Worm (Caenorhabditis elegans): ENCODE results near the gene K11H3.8.

The K11H3.8 gene

DNA sequence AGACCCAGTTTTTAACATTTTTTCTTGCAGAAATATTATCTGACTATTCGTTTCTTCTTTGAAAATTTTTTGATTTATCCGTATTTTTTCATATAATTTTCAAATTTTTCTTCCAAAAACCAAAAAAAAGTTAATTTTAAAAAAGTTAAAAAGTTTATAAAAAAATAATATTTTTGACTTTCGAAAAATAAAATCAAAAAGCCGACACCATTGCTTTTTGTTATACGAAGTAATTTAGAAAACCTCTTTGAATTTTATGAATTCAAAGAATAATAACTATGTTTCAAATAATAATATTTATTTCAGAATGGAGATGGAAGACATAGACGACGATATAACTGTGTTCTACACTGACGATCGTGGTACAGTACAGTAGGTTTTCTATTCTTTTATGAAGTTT lies at the start of gene K11H3.8:
TSS of gene K11H3.8 (plus strand) at position 301 of the 400 bp plus-strand sequence.
- TF ChIP-seq R02D3.7 (tag; optimal IDR thresholded peaks at IDR 0.05) (no peak), nhr-237 (tag; optimal IDR thresholded peaks at IDR 0.05) (no peak), elt-2 (tag; optimal IDR thresholded peaks at IDR 0.05) (no peak)

DNA sequence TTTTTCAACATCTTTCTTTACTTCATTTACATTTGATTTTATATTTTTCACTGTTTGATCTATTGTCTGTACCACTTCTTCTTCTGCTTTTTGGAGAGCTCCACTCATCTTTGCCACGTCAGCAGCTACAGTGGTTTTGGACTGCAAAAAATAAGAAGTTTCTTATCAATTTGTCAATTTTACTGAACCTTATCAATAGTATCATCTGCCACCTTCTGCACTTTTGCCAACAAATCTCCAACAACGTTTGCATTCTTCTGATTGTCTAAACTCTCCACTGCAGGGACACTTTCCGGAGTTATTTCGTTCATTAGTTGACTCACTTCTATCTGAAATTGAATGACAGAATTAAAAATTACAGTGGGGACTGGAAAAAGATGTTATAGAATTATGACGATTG lies 48.2 kb upstream of the K11H3.8 start:
- TF ChIP-seq egl-27 (tag; optimal IDR thresholded peaks at IDR 0.05) (no peak), elt-2 (tag; optimal IDR thresholded peaks at IDR 0.05) (peak; percentile 84), pqm-1 (tag; optimal IDR thresholded peaks at IDR 0.05) (peak; percentile 90), pha-4 (tag; optimal IDR thresholded peaks at IDR 0.05) (peak; percentile 37)

DNA sequence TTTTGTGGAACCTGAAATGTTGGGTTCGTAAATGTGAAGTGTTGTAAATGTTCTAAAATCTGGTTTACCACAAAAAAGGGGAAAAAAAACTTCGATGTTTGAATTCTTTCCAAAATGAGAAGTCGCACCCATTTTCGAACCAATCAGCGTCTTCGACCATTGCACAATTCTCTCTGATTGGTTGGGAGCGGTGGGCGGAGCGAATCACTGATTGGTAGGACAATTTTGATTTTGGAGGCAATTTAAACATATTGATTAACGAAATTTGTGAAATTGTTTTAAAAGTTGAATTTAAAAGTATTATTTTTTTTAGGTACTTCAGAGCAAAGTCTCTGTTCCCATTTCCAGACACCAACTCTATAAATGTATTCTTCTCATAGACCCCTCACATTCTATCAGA lies 45.9 kb upstream of the K11H3.8 start:
- no peak for TF ChIP-seq jun-1 (tag; optimal IDR thresholded peaks at IDR 0.05)
- peak; percentile 83 for TF ChIP-seq nfya-1 (tag; optimal IDR thresholded peaks at IDR 0.05; ENCODE audit: insufficient read depth)

DNA sequence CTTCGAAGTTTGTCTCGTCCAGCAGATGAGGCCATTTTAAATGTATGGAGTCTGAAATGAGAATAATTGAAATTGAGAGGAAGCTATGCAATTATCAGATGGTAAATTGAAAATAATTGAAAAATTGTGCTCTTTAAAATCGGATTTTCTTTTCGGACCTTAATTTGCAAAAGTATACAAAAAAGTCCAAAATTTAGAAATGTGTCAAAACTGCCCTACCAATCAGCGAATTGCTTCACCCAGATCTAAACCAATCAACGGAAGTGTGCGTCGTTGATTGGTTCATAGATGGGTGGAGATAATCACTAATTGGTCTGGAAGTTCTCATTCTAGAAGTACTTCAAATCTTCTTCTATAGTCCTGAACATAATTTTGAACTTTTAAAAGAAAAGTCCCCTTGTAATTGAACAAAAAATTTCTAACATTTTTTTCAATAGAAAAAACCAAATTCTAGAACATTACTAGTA lies 45.3 kb upstream of the K11H3.8 start, which contains the start of gene R10E11.5:
TSS of gene R10E11.5 (minus strand) at position 51 of the 467 bp plus-strand sequence.
- TF ChIP-seq unc-39 (tag; optimal IDR thresholded peaks at IDR 0.05) (no peak), nfya-1 (tag; optimal IDR thresholded peaks at IDR 0.05; ENCODE audit: insufficient read depth) (peak; percentile 70)

DNA sequence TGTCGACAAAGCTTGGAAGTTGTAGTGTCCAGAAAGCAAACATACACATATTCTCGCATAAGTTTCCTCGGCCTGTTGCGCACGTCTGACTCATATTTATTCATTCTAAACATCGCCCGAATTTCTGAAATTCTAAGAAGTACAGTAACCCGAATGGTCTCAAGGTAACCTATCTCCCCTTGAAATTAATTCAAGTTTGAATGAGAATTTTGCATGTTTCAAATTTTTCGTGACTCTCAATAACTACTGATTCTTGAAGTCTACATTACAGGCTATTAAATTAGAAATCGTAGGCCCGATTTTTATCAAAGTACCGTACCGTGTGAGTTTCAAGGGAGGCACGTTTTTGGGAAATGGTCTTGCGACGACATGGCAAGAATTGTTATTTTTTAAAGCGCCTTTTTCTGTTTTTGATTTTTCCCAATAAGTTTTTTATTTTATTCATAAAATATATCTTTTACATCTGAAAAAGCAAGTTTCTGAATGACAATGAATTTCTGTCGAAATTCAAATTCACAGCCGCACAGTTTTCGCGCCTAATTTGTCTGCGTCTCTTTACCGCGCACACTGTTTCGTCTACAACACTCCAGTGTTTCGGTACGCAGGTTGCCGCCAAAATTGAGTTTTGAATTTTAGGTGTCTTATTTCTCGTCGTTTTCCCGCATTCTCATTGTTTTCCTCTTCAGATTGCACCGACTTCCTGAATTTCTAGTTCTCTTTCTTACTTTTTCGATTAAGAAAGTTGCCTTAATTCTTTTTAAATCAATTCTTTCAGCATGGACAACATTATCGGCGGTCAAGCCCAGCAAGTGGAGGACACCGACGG lies 41.2 kb upstream of the K11H3.8 start, which contains the start of the genes R10E11.9 and mcm-6:
TSS of gene R10E11.9 (minus strand) at position 51 of the 826 bp plus-strand sequence.
TSS of gene mcm-6 (plus strand) at position 776 of the 826 bp plus-strand sequence.
- peak; percentile 18 for TF ChIP-seq nfya-1 (tag; optimal IDR thresholded peaks at IDR 0.05; ENCODE audit: insufficient read depth)
- TF ChIP-seq nhr-76 (tag; optimal IDR thresholded peaks at IDR 0.05): no peak
- TF ChIP-seq R02D3.7 (tag; optimal IDR thresholded peaks at IDR 0.05): no peak
- TF ChIP-seq tbx-2 (tag; optimal IDR thresholded peaks at IDR 0.05): no peak
- no peak for TF ChIP-seq mml-1 (tag; optimal IDR thresholded peaks at IDR 0.05)
- TF ChIP-seq nhr-25 (tag; optimal IDR thresholded peaks at IDR 0.05): peak; percentile 72
- no peak for TF ChIP-seq lin-15B (tag; optimal IDR thresholded peaks at IDR 0.05)
- TF ChIP-seq ztf-4 (tag; optimal IDR thresholded peaks at IDR 0.05): no peak
- no peak for TF ChIP-seq unc-39 (tag; optimal IDR thresholded peaks at IDR 0.05)
- no peak for TF ChIP-seq daf-12 (tag; optimal IDR thresholded peaks at IDR 0.05)
- TF ChIP-seq fkh-10 (GFP tag; optimal IDR thresholded peaks at IDR 0.05): no peak
- TF ChIP-seq ZK546.5 (tag; optimal IDR thresholded peaks at IDR 0.05): no peak

DNA sequence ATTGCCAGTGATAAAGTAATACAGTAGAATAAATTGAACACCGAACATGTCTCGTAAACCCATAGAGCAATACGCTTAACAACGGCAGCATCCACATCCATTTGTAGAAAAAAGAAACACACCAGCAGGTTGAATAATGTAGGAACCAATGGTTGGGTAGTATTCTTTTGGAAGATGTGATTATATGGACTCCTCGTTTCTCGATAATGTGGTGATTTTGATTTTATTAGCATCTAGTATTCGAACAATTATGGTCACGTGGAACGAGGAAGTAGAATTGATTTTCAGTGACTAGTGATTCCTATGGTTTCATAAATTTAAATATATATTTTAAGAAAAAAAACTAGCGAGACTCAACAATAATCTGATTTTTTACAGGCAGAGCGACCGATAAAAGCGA lies 38.5 kb upstream of the K11H3.8 start, which contains the start of gene srxa-10:
TSS of gene srxa-10 (minus strand) at position 101 of the 400 bp plus-strand sequence.
- TF ChIP-seq jun-1 (tag; optimal IDR thresholded peaks at IDR 0.05) (no peak), fkh-10 (GFP tag; optimal IDR thresholded peaks at IDR 0.05) (no peak), elt-2 (tag; optimal IDR thresholded peaks at IDR 0.05) (no peak), fkh-2 (tag; optimal IDR thresholded peaks at IDR 0.05) (no peak), elt-1 (tag; optimal IDR thresholded peaks at IDR 0.05) (no peak), aly-2 (tag; optimal IDR thresholded peaks at IDR 0.05) (no peak), nfya-1 (tag; optimal IDR thresholded peaks at IDR 0.05; ENCODE audit: insufficient read depth) (no peak), ceh-16 (tag; optimal IDR thresholded peaks at IDR 0.05) (no peak), nhr-11 (tag; optimal IDR thresholded peaks at IDR 0.05) (no peak), lsy-12 (tag; optimal IDR thresholded peaks at IDR 0.05) (no peak), pqm-1 (tag; optimal IDR thresholded peaks at IDR 0.05) (no peak), skn-1 (tag; optimal IDR thresholded peaks at IDR 0.05) (no peak), snpc-4 (tag; optimal IDR thresholded peaks at IDR 0.05) (no peak), fos-1 (tag; optimal IDR thresholded peaks at IDR 0.05) (no peak), egl-27 (tag; optimal IDR thresholded peaks at IDR 0.05) (no peak)
